Fruit fly (Drosophila melanogaster): ENCODE measurements around the gene CIAPIN1.

Gene CIAPIN1

DNA sequence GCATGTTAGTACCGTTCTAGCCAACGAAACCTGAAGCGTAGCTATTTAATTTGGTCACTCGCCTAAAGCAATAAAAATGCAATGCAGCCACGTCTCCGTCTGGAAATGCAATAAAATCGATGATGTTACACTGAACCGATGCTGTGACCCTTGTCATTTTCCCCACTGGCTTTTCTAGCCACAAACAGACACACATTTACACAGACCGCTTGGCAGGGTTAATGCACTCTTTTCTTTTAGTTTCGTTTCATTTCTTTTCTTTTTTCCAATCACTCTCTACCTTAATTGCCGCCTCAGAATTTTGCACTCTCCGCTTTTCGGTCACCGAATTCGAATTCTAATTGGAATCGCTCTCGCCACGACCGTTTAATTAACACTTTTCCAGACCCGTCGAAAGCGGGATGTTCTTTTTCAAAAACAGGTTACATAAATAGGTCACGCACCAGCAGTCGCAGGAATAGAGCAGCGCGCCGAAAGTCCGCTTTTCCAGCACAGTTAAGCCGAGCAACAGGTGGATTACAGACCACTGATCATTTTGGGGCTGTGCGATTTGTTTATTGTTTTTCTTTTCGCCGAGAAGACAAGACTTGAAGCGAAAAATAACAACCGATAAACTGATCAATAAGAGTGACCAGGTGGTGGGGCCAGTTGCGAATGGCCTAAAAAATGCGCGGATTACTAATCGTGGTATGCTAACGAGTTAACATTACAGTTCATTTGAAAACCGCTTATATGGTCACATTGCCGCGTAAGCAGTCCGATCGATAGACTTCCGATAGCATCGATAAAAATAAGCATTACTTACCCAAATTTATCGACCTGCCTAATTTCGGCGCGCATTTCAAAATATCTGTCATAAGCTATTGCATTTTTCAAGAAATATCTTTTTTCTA, 18.8 kb upstream of the CIAPIN1 start, which contains the start of gene ck (continued):
- TF ChIP-seq Awh (GFP tag; IDR thresholded peaks at IDR 0.05), result no peak
- no peak for TF ChIP-seq CG3281 (GFP tag; optimal IDR thresholded peaks at IDR 0.05)
- TF ChIP-seq knrl (GFP tag; IDR thresholded peaks at IDR 0.05; ENCODE audit: partially characterized antibody), result peak; percentile 60
- TF ChIP-seq Ravus (GFP tag; IDR thresholded peaks at IDR 0.05), result no peak
- no peak for TF ChIP-seq fd3F (GFP tag; optimal IDR thresholded peaks at IDR 0.05)
- TF ChIP-seq lola (GFP tag; optimal IDR thresholded peaks at IDR 0.05), result no peak
- TF ChIP-seq Hr3 (GFP tag; optimal IDR thresholded peaks at IDR 0.05), result no peak
- peak; percentile 77 for TF ChIP-seq grn (GFP tag; optimal IDR thresholded peaks at IDR 0.05)
- peak; percentile 2 for TF ChIP-seq CG12391 (tag; optimal IDR thresholded peaks at IDR 0.05)
- TF ChIP-seq CG4404 (GFP tag; IDR thresholded peaks at IDR 0.05), result no peak
- TF ChIP-seq Hr39 (optimal IDR thresholded peaks at IDR 0.05), result no peak
- no peak for TF ChIP-seq ranshi (GFP tag; IDR thresholded peaks at IDR 0.05)
- no peak for TF ChIP-seq Dek (tag; optimal IDR thresholded peaks at IDR 0.05)
- no peak for TF ChIP-seq cwo (GFP tag; optimal IDR thresholded peaks at IDR 0.05)
- TF ChIP-seq CG3847 (GFP tag; IDR thresholded peaks at IDR 0.05), result peak; percentile 46; the same call in 1 of the 2 replicates
- TF ChIP-seq CG10543 (GFP tag; optimal IDR thresholded peaks at IDR 0.05), result no peak
- no peak for TF ChIP-seq CG18476 (GFP tag; optimal IDR thresholded peaks at IDR 0.05)
- no peak for TF ChIP-seq Abd-B (GFP tag; optimal IDR thresholded peaks at IDR 0.05)
- TF ChIP-seq sr (GFP tag; IDR thresholded peaks at IDR 0.05), result no peak
- TF ChIP-seq klu (GFP tag; IDR thresholded peaks at IDR 0.05), result no peak
- no peak for TF ChIP-seq D19B (GFP tag; optimal IDR thresholded peaks at IDR 0.05)
- TF ChIP-seq CG12659 (GFP tag; optimal IDR thresholded peaks at IDR 0.05), result peak; percentile 63
- no peak for TF ChIP-seq Nf-YB (GFP tag; optimal IDR thresholded peaks at IDR 0.05)
- TF ChIP-seq HLH4C (GFP tag; IDR thresholded peaks at IDR 0.05; ENCODE audit: partially characterized antibody), result peak; percentile 83
- no peak for TF ChIP-seq CG31388 (GFP tag; optimal IDR thresholded peaks at IDR 0.05)
- TF ChIP-seq Side (GFP tag; optimal IDR thresholded peaks at IDR 0.05), result no peak
- TF ChIP-seq tll (GFP tag; optimal IDR thresholded peaks at IDR 0.05), result no peak
- no peak for TF ChIP-seq ase (GFP tag; IDR thresholded peaks at IDR 0.05)
- TF ChIP-seq ttk (GFP tag; IDR thresholded peaks at IDR 0.05), result no peak
- TF ChIP-seq CG7556 (GFP tag; optimal IDR thresholded peaks at IDR 0.05), result no peak
- TF ChIP-seq CG13624 (GFP tag; optimal IDR thresholded peaks at IDR 0.05), result no peak
- no peak for TF ChIP-seq salm (tag; optimal IDR thresholded peaks at IDR 0.05)
- no peak for TF ChIP-seq sens (GFP tag)
- TF ChIP-seq CG12299 (tag; optimal IDR thresholded peaks at IDR 0.05), result no peak
- peak; percentile 85 for TF ChIP-seq CG6791 (GFP tag; IDR thresholded peaks at IDR 0.05; ENCODE audit: partially characterized antibody)
- no peak for TF ChIP-seq vfl (GFP tag; optimal IDR thresholded peaks at IDR 0.05)
- TF ChIP-seq cato (GFP tag; optimal IDR thresholded peaks at IDR 0.05; ENCODE audit: borderline replicate concordance), result no peak
- no peak for TF ChIP-seq lov (optimal IDR thresholded peaks at IDR 0.05)
- TF ChIP-seq lov (GFP tag; IDR thresholded peaks at IDR 0.05), result no peak
- TF ChIP-seq CG12942 (GFP tag; optimal IDR thresholded peaks at IDR 0.05), result no peak
- TF ChIP-seq CG8290 (GFP tag; optimal IDR thresholded peaks at IDR 0.05), result peak; percentile 67
- TF ChIP-seq CG8290 (tag; optimal IDR thresholded peaks at IDR 0.05), result peak; percentile 20 to 77
- TF ChIP-seq CG15011 (GFP tag; optimal IDR thresholded peaks at IDR 0.05), result no peak
- TF ChIP-seq CG17361 (GFP tag; IDR thresholded peaks at IDR 0.05), result no peak
- TF ChIP-seq prd (optimal IDR thresholded peaks at IDR 0.05), result no peak
- no peak for TF ChIP-seq prd (GFP tag; IDR thresholded peaks at IDR 0.05)
- no peak for TF ChIP-seq CG4282 (GFP tag; optimal IDR thresholded peaks at IDR 0.05)
- no peak for TF ChIP-seq peb (GFP tag; IDR thresholded peaks at IDR 0.05)
- TF ChIP-seq CG10979 (tag; optimal IDR thresholded peaks at IDR 0.05), result no peak
- TF ChIP-seq wdn (GFP tag; IDR thresholded peaks at IDR 0.05), result no peak
- no peak for TF ChIP-seq usp (GFP tag; optimal IDR thresholded peaks at IDR 0.05)
